Worm (Caenorhabditis elegans) whole organism, young adult: ENCODE measurements around the gene C08E3.13.

Experiments used
- K11D2.4 ChIP-seq: fragments of 200-800 bp; sonication (Bioruptor generic); IDR thresholded peaks from 2 replicates; pipeline ENCODE4 v1.3.6; 2022; ENCODE audit warnings: missing genetic modification reagents, missing genetic modification characterization, missing compliant biosample characterization
- hsf-1 ChIP-seq: fragments of 200-800 bp; sonication (Bioruptor generic); IDR thresholded peaks from 2 replicates; pipeline ENCODE4 v1.3.6; 2022; ENCODE audit warnings: missing genetic modification reagents, missing genetic modification characterization, missing compliant biosample characterization
- nfya-1 ChIP-seq: sonication (generic microtip); optimal IDR thresholded peaks from 2 replicates; lab custom pipeline; 2017; ENCODE audit warnings: antibody characterized with exemption, missing compliant biosample characterization, missing genetic modification characterization, borderline replicate concordance; ENCODE audit not compliant: insufficient read depth
- pha-4 ChIP-seq: fragments of 150-350 bp; sonication (generic microtip); optimal IDR thresholded peaks from 2 replicates; lab custom pipeline; 2014; ENCODE audit warnings: missing biosample characterization, missing genetic modification reagents, missing genetic modification characterization
- repo-1 ChIP-seq: sonication (generic microtip); optimal IDR thresholded peaks from 2 replicates; lab custom pipeline; 2017; ENCODE audit warnings: mild to moderate bottlenecking, missing genetic modification characterization, missing compliant biosample characterization
- sdz-38 ChIP-seq: sonication (generic microtip); optimal IDR thresholded peaks from 2 replicates; lab custom pipeline; 2016; ENCODE audit warnings: missing genotype, missing genetic modification characterization, missing compliant biosample characterization
- tbp1 ChIP-seq: fragments of 200-800 bp; sonication (Bioruptor generic); optimal IDR thresholded peaks from 2 replicates; lab custom pipeline; 2018; ENCODE audit warnings: mild to moderate bottlenecking, missing genetic modification characterization, missing compliant biosample characterization
- xnd-1 ChIP-seq: sonication (generic microtip); optimal IDR thresholded peaks from 2 replicates; lab custom pipeline; 2016; ENCODE audit warnings: missing genotype, missing genetic modification reagents, missing genetic modification characterization, missing compliant biosample characterization
- ztf-25 ChIP-seq: fragments of 200-800 bp; sonication (Bioruptor generic); IDR thresholded peaks from 2 replicates; pipeline ENCODE4 v1.3.6; 2022; ENCODE audit warnings: missing genetic modification reagents, missing genetic modification characterization, missing compliant biosample characterization
- ztf-28 ChIP-seq: fragments of 200-800 bp; sonication (Bioruptor generic); IDR thresholded peaks from 2 replicates; pipeline ENCODE4 v1.3.6; 2022; ENCODE audit warnings: missing genetic modification reagents, missing genetic modification characterization, missing compliant biosample characterization
- ztf-3 ChIP-seq: fragments of 200-800 bp; sonication (Bioruptor generic); optimal IDR thresholded peaks from 2 replicates; lab custom pipeline; 2018; ENCODE audit warnings: mild to moderate bottlenecking, missing genetic modification characterization, missing compliant biosample characterization

DNA sequence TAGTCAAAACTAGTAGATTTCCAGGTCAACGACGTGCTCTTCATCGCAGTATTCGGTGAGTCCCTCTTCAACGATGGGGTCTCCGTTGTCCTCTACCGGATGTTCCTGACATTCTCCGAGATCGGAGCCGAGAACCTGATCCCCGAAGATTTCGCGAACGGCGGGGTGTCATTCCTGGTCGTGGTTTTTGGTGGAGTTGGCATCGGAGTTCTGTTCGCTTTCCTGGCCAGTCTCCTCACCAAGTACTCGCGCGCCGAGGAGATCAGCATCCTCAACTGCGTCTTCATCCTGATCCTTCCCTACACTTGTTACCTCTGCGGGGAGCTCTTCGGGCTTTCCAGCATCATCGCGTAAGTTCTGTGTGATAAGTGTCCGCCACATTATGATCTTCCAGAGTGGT, 40.6 kb upstream of the C08E3.13 start:
- TF ChIP-seq tbp1 (no peak), hsf-1 (GFP tag; lab: Robert Waterston, UW) (no peak), nfya-1 (tag; lab: Kevin White, UChicago) (no peak), ztf-28 (GFP tag; lab: Robert Waterston, UW) (no peak), K11D2.4 (GFP tag; lab: Robert Waterston, UW) (no peak), repo-1 (tag; lab: Kevin White, UChicago) (no peak), ztf-3 (GFP tag; lab: Kevin White, UChicago) (no peak), sdz-38 (tag; lab: Kevin White, UChicago) (no peak), xnd-1 (tag; lab: Kevin White, UChicago) (no peak), ztf-25 (GFP tag; lab: Robert Waterston, UW) (no peak), pha-4 (tag; lab: Kevin White, UChicago) (no peak)
